Fruit fly (Drosophila melanogaster) whole organism, prepupa: ENCODE measurements around the gene CG13454.

ENCODE experiments used
- Blimp-1 ChIP-seq: fragments of 200-800 bp; sonication (Bioruptor generic); optimal IDR thresholded peaks from 3 replicates; lab custom pipeline; 2017; ENCODE audit warnings: missing biosample characterization, missing genetic modification characterization, mild to moderate bottlenecking, moderate library complexity, missing genetic modification reagents
- CG10631 ChIP-seq: fragments of 200-800 bp; sonication (Bioruptor generic); optimal IDR thresholded peaks from 2 replicates; lab custom pipeline; 2016; ENCODE audit warnings: missing biosample characterization, missing genetic modification characterization
- CG10669 ChIP-seq: fragments of 200-800 bp; sonication (Bioruptor generic); optimal IDR thresholded peaks from 3 replicates; lab custom pipeline; 2018; ENCODE audit warnings: missing biosample characterization, mild to moderate bottlenecking, missing genetic modification characterization, moderate library complexity
- CG11294 ChIP-seq: fragments of 200-800 bp; sonication (Bioruptor generic); IDR thresholded peaks from 2 replicates; pipeline ENCODE4 v1.3.6; 2022; ENCODE audit warnings: missing biosample characterization, missing genetic modification characterization
- CG11762 ChIP-seq: fragments of 200-800 bp; sonication (Bioruptor generic); optimal IDR thresholded peaks from 3 replicates; lab custom pipeline; 2016; ENCODE audit warnings: missing biosample characterization, missing genetic modification characterization; ENCODE audit not compliant: insufficient read depth
- CG11902 ChIP-seq: fragments of 200-800 bp; sonication (Bioruptor generic); optimal IDR thresholded peaks from 3 replicates; lab custom pipeline; 2016; ENCODE audit warnings: missing biosample characterization, missing genetic modification characterization
- CG15336 ChIP-seq: fragments of 200-800 bp; sonication (Bioruptor generic); IDR thresholded peaks from 2 replicates; pipeline ENCODE4 v1.3.6; 2022; ENCODE audit warnings: missing biosample characterization, missing genetic modification characterization
- CG1621 ChIP-seq: fragments of 200-800 bp; sonication (Bioruptor generic); optimal IDR thresholded peaks from 3 replicates; lab custom pipeline; 2018; ENCODE audit warnings: missing biosample characterization, mild to moderate bottlenecking, missing genetic modification characterization
- CG16779 ChIP-seq: fragments of 200-800 bp; sonication (Bioruptor generic); optimal IDR thresholded peaks from 3 replicates; lab custom pipeline; 2017; ENCODE audit warnings: missing biosample characterization, mild to moderate bottlenecking, missing genetic modification characterization
- CG3032 ChIP-seq: fragments of 200-800 bp; optimal IDR thresholded peaks from 2 replicates; lab custom pipeline; 2019; ENCODE audit warnings: missing biosample characterization, mild to moderate bottlenecking, missing genetic modification characterization, moderate library complexity
- CG31627 ChIP-seq: fragments of 200-800 bp; sonication (Bioruptor generic); optimal IDR thresholded peaks from 3 replicates; lab custom pipeline; 2016; ENCODE audit warnings: missing biosample characterization, missing genetic modification characterization
- CG32006 ChIP-seq: fragments of 200-800 bp; sonication (Bioruptor generic); optimal IDR thresholded peaks from 3 replicates; lab custom pipeline; 2017; ENCODE audit warnings: missing biosample characterization, mild to moderate bottlenecking, missing genetic modification characterization
- CG34406 ChIP-seq: fragments of 200-800 bp; sonication (Bioruptor generic); optimal IDR thresholded peaks from 3 replicates; lab custom pipeline; 2016; ENCODE audit warnings: missing biosample characterization, missing genetic modification characterization
- CG3919 ChIP-seq: fragments of 200-800 bp; sonication (Bioruptor generic); optimal IDR thresholded peaks from 3 replicates; lab custom pipeline; 2016; ENCODE audit warnings: missing biosample characterization, missing genetic modification characterization
- CG4318 ChIP-seq: fragments of 200-800 bp; sonication (Bioruptor generic); optimal IDR thresholded peaks from 3 replicates; lab custom pipeline; 2017; ENCODE audit warnings: missing biosample characterization, mild to moderate bottlenecking, missing genetic modification characterization
- CG6163 ChIP-seq: fragments of 200-800 bp; sonication (Bioruptor generic); IDR thresholded peaks from 3 replicates; pipeline ENCODE4 v1.3.6; 2022; ENCODE audit warnings: missing biosample characterization, missing genetic modification characterization
- CG6276 ChIP-seq: fragments of 200-800 bp; sonication (Bioruptor generic); optimal IDR thresholded peaks from 2 replicates; lab custom pipeline; 2017; ENCODE audit warnings: missing biosample characterization, mild to moderate bottlenecking, missing genetic modification characterization
- CG6792 ChIP-seq: fragments of 200-800 bp; sonication (Bioruptor generic); optimal IDR thresholded peaks from 3 replicates; lab custom pipeline; 2016; ENCODE audit warnings: missing biosample characterization, missing genetic modification characterization
- CG6854 ChIP-seq: fragments of 200-800 bp; sonication (Bioruptor generic); optimal IDR thresholded peaks from 2 replicates; lab custom pipeline; 2017; ENCODE audit warnings: missing biosample characterization, mild to moderate bottlenecking, missing genetic modification characterization
- CG7368 ChIP-seq: fragments of 200-800 bp; sonication (Bioruptor generic); optimal IDR thresholded peaks from 3 replicates; lab custom pipeline; 2016; ENCODE audit warnings: missing biosample characterization, missing genetic modification characterization
- CG8319 ChIP-seq: fragments of 200-800 bp; sonication (Bioruptor generic); optimal IDR thresholded peaks from 3 replicates; lab custom pipeline; 2016; ENCODE audit warnings: missing biosample characterization, missing genetic modification characterization
- CG8632 ChIP-seq: fragments of 200-800 bp; sonication (Bioruptor generic); optimal IDR thresholded peaks from 3 replicates; lab custom pipeline; 2016; ENCODE audit warnings: missing biosample characterization, missing genetic modification characterization
- CG9139 ChIP-seq: fragments of 200-800 bp; sonication (Bioruptor generic); optimal IDR thresholded peaks from 3 replicates; lab custom pipeline; 2017; ENCODE audit warnings: missing biosample characterization, mild to moderate bottlenecking, missing genetic modification characterization
- Eip78C ChIP-seq: fragments of 200-800 bp; sonication (Bioruptor generic); peaks from one replicate; lab custom pipeline; 2016; ENCODE audit warnings: missing biosample characterization, missing genetic modification characterization
- Ets21C ChIP-seq: fragments of 200-800 bp; sonication (Bioruptor generic); optimal IDR thresholded peaks from 3 replicates; lab custom pipeline; 2016; ENCODE audit warnings: missing biosample characterization, missing genetic modification characterization
- Ets96B ChIP-seq: fragments of 200-800 bp; optimal IDR thresholded peaks from 2 replicates; lab custom pipeline; 2019; ENCODE audit warnings: missing biosample characterization, mild to moderate bottlenecking, missing genetic modification characterization, moderate library complexity
- Gug ChIP-seq: fragments of 200-800 bp; sonication (Bioruptor generic); IDR thresholded peaks from 2 replicates; pipeline ENCODE4 v1.3.6; 2022; ENCODE audit warnings: missing biosample characterization, missing genetic modification characterization
- Hr38 ChIP-seq: sonication (Bioruptor generic); optimal IDR thresholded peaks from 2 replicates; lab custom pipeline; 2016; ENCODE audit warnings: missing biosample characterization, missing genetic modification characterization
- Hr39 ChIP-seq: fragments of 200-800 bp; sonication (Bioruptor generic); optimal IDR thresholded peaks from 2 replicates; lab custom pipeline; 2016; ENCODE audit warnings: missing biosample characterization, missing genetic modification characterization
- Met ChIP-seq: fragments of 200-800 bp; sonication (Bioruptor generic); optimal IDR thresholded peaks from 3 replicates; lab custom pipeline; 2016; ENCODE audit warnings: missing biosample characterization, missing genetic modification characterization
- OdsH ChIP-seq: fragments of 200-800 bp; sonication (Bioruptor generic); optimal IDR thresholded peaks from 3 replicates; lab custom pipeline; 2016; ENCODE audit warnings: missing biosample characterization, missing genetic modification characterization
- Smox ChIP-seq: fragments of 200-800 bp; sonication (Bioruptor generic); optimal IDR thresholded peaks from 3 replicates; lab custom pipeline; 2016; ENCODE audit warnings: missing biosample characterization, missing genetic modification characterization
- Sox14 ChIP-seq: fragments of 200-800 bp; sonication (Bioruptor generic); optimal IDR thresholded peaks from 3 replicates; lab custom pipeline; 2016; ENCODE audit warnings: missing biosample characterization, missing genetic modification characterization
- Sox15 ChIP-seq: fragments of 200-800 bp; sonication (Bioruptor generic); optimal IDR thresholded peaks from 3 replicates; lab custom pipeline; 2016; ENCODE audit warnings: missing biosample characterization, missing genetic modification characterization
- cyc ChIP-seq: fragments of 200-800 bp; sonication (Bioruptor generic); optimal IDR thresholded peaks from 3 replicates; lab custom pipeline; 2016; ENCODE audit warnings: missing biosample characterization, missing genetic modification characterization
- dac ChIP-seq: fragments of 200-800 bp; sonication (Bioruptor generic); optimal IDR thresholded peaks from 2 replicates; lab custom pipeline; 2017; ENCODE audit warnings: missing biosample characterization, mild to moderate bottlenecking, missing genetic modification characterization
- dsx ChIP-seq: fragments of 200-800 bp; optimal IDR thresholded peaks from 3 replicates; lab custom pipeline; 2019; ENCODE audit warnings: missing biosample characterization, mild to moderate bottlenecking, missing genetic modification characterization, moderate library complexity; ENCODE audit not compliant: poor library complexity, severe bottlenecking
- eg ChIP-seq: fragments of 200-800 bp; sonication (Bioruptor generic); IDR thresholded peaks from 3 replicates; pipeline ENCODE4 v1.3.6; 2022; ENCODE audit warnings: missing biosample characterization, missing genetic modification characterization
- esn ChIP-seq: fragments of 200-800 bp; sonication (Bioruptor generic); optimal IDR thresholded peaks from 2 replicates; lab custom pipeline; 2016; ENCODE audit warnings: missing biosample characterization, mild to moderate bottlenecking, missing genetic modification characterization, moderate library complexity
- fd59A ChIP-seq: fragments of 200-800 bp; sonication (Bioruptor generic); optimal IDR thresholded peaks from 2 replicates; lab custom pipeline; 2017; ENCODE audit warnings: missing biosample characterization, mild to moderate bottlenecking, missing genetic modification characterization, missing genetic modification reagents
- fd85E ChIP-seq: fragments of 200-800 bp; sonication (Bioruptor generic); optimal IDR thresholded peaks from 3 replicates; lab custom pipeline; 2016; ENCODE audit warnings: missing biosample characterization, missing genetic modification characterization
- fkh ChIP-seq: fragments of 200-800 bp; sonication (Bioruptor generic); optimal IDR thresholded peaks from 3 replicates; lab custom pipeline; 2017; ENCODE audit warnings: missing biosample characterization, mild to moderate bottlenecking, missing genetic modification characterization, moderate library complexity
- lz ChIP-seq: fragments of 200-800 bp; sonication (Bioruptor generic); optimal IDR thresholded peaks from 3 replicates; lab custom pipeline; 2016; ENCODE audit warnings: missing biosample characterization, missing genetic modification characterization
- net ChIP-seq: fragments of 200-800 bp; sonication (Bioruptor generic); optimal IDR thresholded peaks from 3 replicates; lab custom pipeline; 2016; ENCODE audit warnings: missing biosample characterization, missing genetic modification characterization
- pdm3 ChIP-seq: fragments of 200-800 bp; sonication (Bioruptor generic); optimal IDR thresholded peaks from 3 replicates; lab custom pipeline; 2016; ENCODE audit warnings: missing biosample characterization, missing genetic modification characterization
- salr ChIP-seq, 2 experiments: fragments of 200-800 bp; sonication (Bioruptor generic); optimal IDR thresholded peaks; 3 replicates each; lab custom pipeline; 2016 to 2018; ENCODE audit warnings: missing biosample characterization in 2 of 2, missing genetic modification characterization in 2 of 2, mild to moderate bottlenecking in 1 of 2
- spab ChIP-seq: fragments of 200-800 bp; sonication (Bioruptor generic); optimal IDR thresholded peaks from 2 replicates; lab custom pipeline; 2017; ENCODE audit warnings: missing biosample characterization, mild to moderate bottlenecking, missing genetic modification characterization, missing genetic modification reagents
- ss ChIP-seq, 2 experiments: fragments of 200-800 bp; sonication (Bioruptor generic); optimal IDR thresholded peaks; 2 replicates in 1 of 2; 3 replicates in 1 of 2; lab custom pipeline; 2017 to 2018; ENCODE audit warnings: mild to moderate bottlenecking in 2 of 2, missing biosample characterization in 2 of 2, missing genetic modification characterization in 2 of 2, moderate library complexity in 1 of 2
- topi ChIP-seq: fragments of 200-800 bp; sonication (Bioruptor generic); optimal IDR thresholded peaks from 3 replicates; lab custom pipeline; 2016; ENCODE audit warnings: missing biosample characterization, missing genetic modification characterization
- vri ChIP-seq: fragments of 200-800 bp; sonication (Bioruptor generic); optimal IDR thresholded peaks from 3 replicates; lab custom pipeline; 2016; ENCODE audit warnings: missing biosample characterization, mild to moderate bottlenecking, missing genetic modification characterization

Gene CG13454

DNA sequence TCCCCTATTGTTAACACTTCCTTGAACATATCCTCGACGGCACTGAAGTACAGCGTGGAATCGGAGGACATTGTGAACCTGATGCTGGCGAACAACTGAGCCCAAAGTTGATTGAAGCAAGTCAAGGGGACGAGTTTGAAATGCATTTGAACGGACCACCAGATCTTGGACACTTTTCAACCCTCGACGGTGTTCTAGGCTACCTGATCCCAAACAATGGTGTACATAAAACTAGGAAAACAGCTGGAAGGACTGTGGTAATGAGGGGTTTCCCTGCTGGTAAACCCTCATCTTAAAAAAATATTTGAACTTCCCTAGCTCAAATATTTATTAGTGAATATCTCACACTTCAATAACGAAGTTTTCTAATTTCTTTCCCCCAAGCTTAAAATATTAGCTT lies at the start of gene CG13454:
Gene CG13454 (minus strand): TSS at position 101 of the 400 bp plus-strand sequence.
- TF ChIP-seq CG6163 (GFP tag; lab: Robert Waterston, UW) (no peak), dac (no peak), cyc (GFP tag; lab: Kevin White, UChicago) (no peak), vri (GFP tag; lab: Kevin White, UChicago) (no peak), fd85E (GFP tag; lab: Kevin White, UChicago) (no peak)
- TF ChIP-seq, all 60 proteins: peak for 0

DNA sequence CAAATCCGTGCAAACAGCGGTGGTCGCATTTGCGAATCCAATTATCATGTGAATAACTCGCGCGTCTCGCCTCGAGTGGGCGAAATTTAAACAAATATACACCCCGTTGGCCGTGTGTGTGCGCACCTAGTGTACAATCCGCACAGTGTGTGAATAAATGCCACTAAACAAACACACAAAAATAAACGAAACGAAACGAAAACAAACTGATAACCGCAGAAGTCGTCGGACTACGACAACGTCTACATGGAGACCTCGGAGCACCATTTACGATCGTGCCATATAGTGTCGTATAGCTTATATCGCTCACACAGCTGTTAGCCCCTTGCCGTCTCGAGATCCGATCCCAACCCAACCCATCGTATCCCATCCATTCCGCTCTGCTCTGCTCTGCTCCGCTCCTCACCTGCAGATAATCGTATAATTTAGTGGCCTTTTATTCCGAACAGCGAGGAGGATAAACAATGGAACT lies 49.7 kb upstream of the CG13454 start:
- TF ChIP-seq cyc (GFP tag; lab: Kevin White, UChicago), result no peak
- TF ChIP-seq CG7368, result no peak
- peak; percentile 13 for TF ChIP-seq CG6854 (GFP tag; lab: Kevin White, UChicago)
- no peak for TF ChIP-seq fd59A (GFP tag; lab: Kevin White, UChicago)
- TF ChIP-seq Sox14 (GFP tag; lab: Kevin White, UChicago), result peak; percentile 45
- TF ChIP-seq Met, result no peak
- no peak for TF ChIP-seq CG11902 (GFP tag; lab: Kevin White, UChicago)
- no peak for TF ChIP-seq salr (GFP tag; optimal IDR thresholded peaks at IDR 0.05; lab: Kevin White, UChicago)
- peak; percentile 61; the same call in 2 of the 3 replicates for TF ChIP-seq CG6163 (GFP tag; lab: Robert Waterston, UW)
- peak; percentile 76 for TF ChIP-seq CG8319 (GFP tag; lab: Kevin White, UChicago)
- no peak for TF ChIP-seq CG32006 (GFP tag; lab: Kevin White, UChicago)
- TF ChIP-seq topi (GFP tag; lab: Kevin White, UChicago), result peak; percentile 1
- no peak for TF ChIP-seq Smox (GFP tag; lab: Kevin White, UChicago)
- peak; percentile 6 for TF ChIP-seq esn (GFP tag; lab: Kevin White, UChicago)
- no peak for TF ChIP-seq OdsH (GFP tag; lab: Kevin White, UChicago)
- no peak for TF ChIP-seq CG31627
- TF ChIP-seq CG34406 (GFP tag; lab: Kevin White, UChicago), result peak; percentile 38
- TF ChIP-seq CG9139, result no peak
- no peak for TF ChIP-seq CG3919 (GFP tag; lab: Kevin White, UChicago)
- no peak for TF ChIP-seq CG10669
- TF ChIP-seq fkh (GFP tag; lab: Kevin White, UChicago), result peak; percentile 100
- no peak for TF ChIP-seq spab (GFP tag; lab: Kevin White, UChicago)
- no peak for TF ChIP-seq dsx
- TF ChIP-seq lz, result no peak
- TF ChIP-seq Sox15, result no peak
- no peak for TF ChIP-seq Hr39
- TF ChIP-seq Gug, result no peak
- no peak for TF ChIP-seq CG8632
- no peak for TF ChIP-seq pdm3 (GFP tag; lab: Kevin White, UChicago)
- no peak for TF ChIP-seq CG15336 (GFP tag; lab: Robert Waterston, UW)
- TF ChIP-seq Blimp-1 (GFP tag; lab: Kevin White, UChicago), result no peak
- TF ChIP-seq Hr38 (GFP tag; lab: Kevin White, UChicago), result no peak
- no peak for TF ChIP-seq CG6792 (GFP tag; lab: Kevin White, UChicago)
- peak; percentile 51 for TF ChIP-seq CG16779 (tag; lab: Kevin White, UChicago)
- TF ChIP-seq Ets96B (tag; lab: Kevin White, UChicago), result no peak
- TF ChIP-seq CG11762 (GFP tag; lab: Kevin White, UChicago), result no peak
- TF ChIP-seq CG6276, result no peak
- no peak for TF ChIP-seq Ets21C
- no peak for TF ChIP-seq CG3032
- no peak for TF ChIP-seq CG11294 (GFP tag; lab: Robert Waterston, UW)
- peak; percentile 84 for TF ChIP-seq Eip78C
- TF ChIP-seq CG1621 (tag; lab: Kevin White, UChicago), result no peak
- TF ChIP-seq ss (GFP tag; optimal IDR thresholded peaks at IDR 0.05; lab: Kevin White, UChicago), result peak in 1 of 2 experiments; percentile 32
- peak; percentile 6; the same call in 1 of the 3 replicates for TF ChIP-seq eg (GFP tag; lab: Robert Waterston, UW)
- no peak for TF ChIP-seq net
- TF ChIP-seq CG10631 (GFP tag; lab: Kevin White, UChicago), result no peak
- TF ChIP-seq vri (GFP tag; lab: Kevin White, UChicago), result peak; percentile 71
- no peak for TF ChIP-seq CG4318
